Worm (Caenorhabditis elegans): ENCODE data around the gene pigx-1.
A peak's percentile ranks its signal among the peaks of the same experiment; 100 is the strongest.

Gene pigx-1

ce11 chrX:1096808-1097207 lies at the start of gene pigx-1, which contains the start of gene rme-6:
pigx-1 (minus strand) TSS chrX:1097013.
rme-6 (plus strand) TSS chrX:1097152.
- no peak for TF ChIP-seq W03F9.2 (tag; optimal IDR thresholded peaks at IDR 0.05)
- no peak for TF ChIP-seq dao-5 (tag; optimal IDR thresholded peaks at IDR 0.05)
- TF ChIP-seq him-1 (tag; optimal IDR thresholded peaks at IDR 0.05): no peak

- no peak for TF ChIP-seq him-1 (tag; optimal IDR thresholded peaks at IDR 0.05)
- no peak for TF ChIP-seq dao-5 (tag; optimal IDR thresholded peaks at IDR 0.05)
- TF ChIP-seq W03F9.2 (tag; optimal IDR thresholded peaks at IDR 0.05): no peak
Measured at ce11 chrX:1141617-1142016, 44.8 kb upstream of the pigx-1 start.

ce11 chrX:1128503-1129036 lies 31.8 kb upstream of the pigx-1 start, which contains the start of gene snx-1:
snx-1 (plus strand) TSS chrX:1128986.
- TF ChIP-seq W03F9.2 (tag; optimal IDR thresholded peaks at IDR 0.05): peak; percentile 5
- TF ChIP-seq dao-5 (tag; optimal IDR thresholded peaks at IDR 0.05): no peak
- no peak for TF ChIP-seq him-1 (tag; optimal IDR thresholded peaks at IDR 0.05)

ce11 chrX:1126207-1126606 lies 29.4 kb upstream of the pigx-1 start:
- TF ChIP-seq dao-5 (tag; optimal IDR thresholded peaks at IDR 0.05): no peak
- no peak for TF ChIP-seq W03F9.2 (tag; optimal IDR thresholded peaks at IDR 0.05)
- no peak for TF ChIP-seq him-1 (tag; optimal IDR thresholded peaks at IDR 0.05)

ce11 chrX:1125426-1125825 lies 28.6 kb upstream of the pigx-1 start, which contains the start of gene lmp-2:
lmp-2 (plus strand) TSS chrX:1125615.
- TF ChIP-seq dao-5 (tag; optimal IDR thresholded peaks at IDR 0.05) (no peak), him-1 (tag; optimal IDR thresholded peaks at IDR 0.05) (no peak), W03F9.2 (tag; optimal IDR thresholded peaks at IDR 0.05) (no peak)

- TF ChIP-seq W03F9.2 (tag; optimal IDR thresholded peaks at IDR 0.05): no peak
- TF ChIP-seq dao-5 (tag; optimal IDR thresholded peaks at IDR 0.05): no peak
- TF ChIP-seq him-1 (tag; optimal IDR thresholded peaks at IDR 0.05): no peak
Measured at ce11 chrX:1124146-1124545, 27.3 kb upstream of the pigx-1 start, which contains the start of gene C05D9.9. C05D9.9 (minus strand) TSS chrX:1124246.

ce11 chrX:1123471-1123870 lies 26.7 kb upstream of the pigx-1 start:
- no peak for TF ChIP-seq him-1 (tag; optimal IDR thresholded peaks at IDR 0.05)

ce11 chrX:1122198-1122597 lies 25.4 kb upstream of the pigx-1 start:
- TF ChIP-seq dao-5 (tag; optimal IDR thresholded peaks at IDR 0.05): no peak
- TF ChIP-seq W03F9.2 (tag; optimal IDR thresholded peaks at IDR 0.05): no peak
- no peak for TF ChIP-seq him-1 (tag; optimal IDR thresholded peaks at IDR 0.05)

ce11 chrX:1121575-1121974 lies 24.8 kb upstream of the pigx-1 start:
- TF ChIP-seq him-1 (tag; optimal IDR thresholded peaks at IDR 0.05) (no peak), dao-5 (tag; optimal IDR thresholded peaks at IDR 0.05) (no peak), W03F9.2 (tag; optimal IDR thresholded peaks at IDR 0.05) (no peak)

- TF ChIP-seq dao-5 (tag; optimal IDR thresholded peaks at IDR 0.05): no peak
- TF ChIP-seq W03F9.2 (tag; optimal IDR thresholded peaks at IDR 0.05): no peak
- TF ChIP-seq him-1 (tag; optimal IDR thresholded peaks at IDR 0.05): no peak
Measured at ce11 chrX:1120326-1120725, 23.5 kb upstream of the pigx-1 start.

- no peak for TF ChIP-seq dao-5 (tag; optimal IDR thresholded peaks at IDR 0.05)
- no peak for TF ChIP-seq W03F9.2 (tag; optimal IDR thresholded peaks at IDR 0.05)
- no peak for TF ChIP-seq him-1 (tag; optimal IDR thresholded peaks at IDR 0.05)
Measured at ce11 chrX:1119305-1119704, 22.5 kb upstream of the pigx-1 start, which contains the start of gene C05D9.7. C05D9.7 (minus strand) TSS chrX:1119405.

- no peak for TF ChIP-seq W03F9.2 (tag; optimal IDR thresholded peaks at IDR 0.05)
- no peak for TF ChIP-seq him-1 (tag; optimal IDR thresholded peaks at IDR 0.05)
- TF ChIP-seq dao-5 (tag; optimal IDR thresholded peaks at IDR 0.05): no peak
Measured at ce11 chrX:1117252-1117651, 20.4 kb upstream of the pigx-1 start.

ce11 chrX:1115207-1115606 lies 18.4 kb upstream of the pigx-1 start:
- no peak for TF ChIP-seq dao-5 (tag; optimal IDR thresholded peaks at IDR 0.05)
- no peak for TF ChIP-seq W03F9.2 (tag; optimal IDR thresholded peaks at IDR 0.05)
- no peak for TF ChIP-seq him-1 (tag; optimal IDR thresholded peaks at IDR 0.05)

ce11 chrX:1111603-1112002 lies 14.8 kb upstream of the pigx-1 start, which contains the start of gene C05D9.3:
C05D9.3 (plus strand) TSS chrX:1111903.
- TF ChIP-seq W03F9.2 (tag; optimal IDR thresholded peaks at IDR 0.05) (no peak), dao-5 (tag; optimal IDR thresholded peaks at IDR 0.05) (no peak)

- no peak for TF ChIP-seq him-1 (tag; optimal IDR thresholded peaks at IDR 0.05)
Measured at ce11 chrX:1110723-1111122, 13.9 kb upstream of the pigx-1 start.

All from whole organism, L4/young adult.